Fruit fly (Drosophila melanogaster) whole organism, embryonic: ENCODE data around the gene HemK2.

Experiments used
- CG1024 ChIP-seq: fragments of 200-800 bp; sonication (Bioruptor generic); IDR thresholded peaks from 2 replicates; pipeline ENCODE4 v1.3.6; 2022; ENCODE audit warnings: missing biosample characterization, missing genetic modification characterization
- CG11456 ChIP-seq: fragments of 200-800 bp; sonication (Bioruptor generic); IDR thresholded peaks from 3 replicates; pipeline ENCODE4 v1.3.6; 2022; ENCODE audit warnings: missing biosample characterization, missing genetic modification characterization
- CG11560 ChIP-seq: fragments of 200-800 bp; sonication (Bioruptor generic); IDR thresholded peaks from 3 replicates; pipeline ENCODE4 v1.3.6; 2022; ENCODE audit warnings: missing biosample characterization, missing genetic modification characterization
- CG11695 ChIP-seq: fragments of 200-800 bp; sonication (Bioruptor generic); IDR thresholded peaks from 3 replicates; pipeline ENCODE4 v1.3.6; 2022; ENCODE audit warnings: missing biosample characterization, missing genetic modification characterization
- CG12071 ChIP-seq: fragments of 200-800 bp; sonication (Bioruptor generic); optimal IDR thresholded peaks from 3 replicates; lab custom pipeline; 2018; ENCODE audit warnings: missing biosample characterization, mild to moderate bottlenecking, missing genetic modification characterization
- CG13123 ChIP-seq: fragments of 200-800 bp; sonication (Bioruptor generic); optimal IDR thresholded peaks from 2 replicates; lab custom pipeline; 2016; ENCODE audit warnings: missing biosample characterization, missing genetic modification characterization
- CG14014 ChIP-seq: fragments of 200-800 bp; sonication (Bioruptor generic); IDR thresholded peaks from 2 replicates; pipeline ENCODE4 v1.3.6; 2022; ENCODE audit warnings: missing biosample characterization, missing genetic modification characterization
- CG14441 ChIP-seq: fragments of 200-800 bp; sonication (Bioruptor generic); IDR thresholded peaks from 2 replicates; pipeline ENCODE4 v1.3.6; 2022; ENCODE audit warnings: missing biosample characterization, missing genetic modification characterization
- CG14710 ChIP-seq: fragments of 200-800 bp; sonication (Bioruptor generic); optimal IDR thresholded peaks from 3 replicates; lab custom pipeline; 2019; ENCODE audit warnings: missing biosample characterization, mild to moderate bottlenecking, missing genetic modification characterization, moderate library complexity
- CG15601 ChIP-seq: fragments of 200-800 bp; sonication (Bioruptor generic); optimal IDR thresholded peaks from 3 replicates; lab custom pipeline; 2019; ENCODE audit warnings: missing biosample characterization, mild to moderate bottlenecking, missing genetic modification characterization, moderate library complexity
- CG17186 ChIP-seq: fragments of 200-800 bp; sonication (Bioruptor generic); optimal IDR thresholded peaks from 3 replicates; lab custom pipeline; 2017; ENCODE audit warnings: missing biosample characterization, missing genetic modification reagents, missing genetic modification characterization
- CG17359 ChIP-seq: fragments of 200-800 bp; sonication (Bioruptor generic); optimal IDR thresholded peaks from 3 replicates; lab custom pipeline; 2018; ENCODE audit warnings: missing biosample characterization, mild to moderate bottlenecking, missing genetic modification characterization, moderate library complexity
- CG1792 ChIP-seq: fragments of 200-800 bp; sonication (Bioruptor generic); optimal IDR thresholded peaks from 2 replicates; lab custom pipeline; 2016; ENCODE audit warnings: missing biosample characterization, missing genetic modification characterization
- CG18599 ChIP-seq: fragments of 200-800 bp; sonication (Bioruptor generic); optimal IDR thresholded peaks from 3 replicates; lab custom pipeline; 2017; ENCODE audit warnings: missing biosample characterization, missing genetic modification characterization, mild to moderate bottlenecking, moderate library complexity, missing genetic modification reagents
- CG2116 ChIP-seq: fragments of 200-800 bp; sonication (Bioruptor generic); optimal IDR thresholded peaks from 3 replicates; lab custom pipeline; 2018; ENCODE audit warnings: missing biosample characterization, mild to moderate bottlenecking, missing genetic modification characterization
- CG31224 ChIP-seq: fragments of 200-800 bp; sonication (Bioruptor generic); IDR thresholded peaks from 2 replicates; pipeline ENCODE4 v1.3.6; 2022; ENCODE audit warnings: missing biosample characterization, missing genetic modification characterization
- CG3407 ChIP-seq: fragments of 200-800 bp; sonication (Bioruptor generic); optimal IDR thresholded peaks from 2 replicates; lab custom pipeline; 2018; ENCODE audit warnings: missing biosample characterization, mild to moderate bottlenecking, missing genetic modification characterization
- CG6654 ChIP-seq: fragments of 200-800 bp; sonication (Bioruptor generic); optimal IDR thresholded peaks from 2 replicates; lab custom pipeline; 2017; ENCODE audit warnings: missing biosample characterization, mild to moderate bottlenecking, missing genetic modification characterization
- CG7357 ChIP-seq: fragments of 200-800 bp; sonication (Bioruptor generic); IDR thresholded peaks from 3 replicates; pipeline ENCODE4 v1.3.6; 2022; ENCODE audit warnings: missing biosample characterization, missing genetic modification characterization
- Dad ChIP-seq: fragments of 200-800 bp; sonication (Bioruptor generic); optimal IDR thresholded peaks from 3 replicates; lab custom pipeline; 2016; ENCODE audit warnings: missing biosample characterization, missing genetic modification characterization
- Dll ChIP-seq: fragments of 200-800 bp; sonication (Bioruptor generic); IDR thresholded peaks from 4 replicates; pipeline ENCODE4 v1.3.6; 2022; ENCODE audit warnings: missing biosample characterization, missing genetic modification characterization; ENCODE audit not compliant: partially characterized antibody
- H2.0 ChIP-seq: fragments of 200-800 bp; sonication (Bioruptor generic); IDR thresholded peaks from 2 replicates; pipeline ENCODE4 v1.3.6; 2022; ENCODE audit warnings: missing biosample characterization, missing genetic modification characterization
- Nf-YA ChIP-seq: fragments of 200-800 bp; sonication (Bioruptor generic); IDR thresholded peaks from 2 replicates; pipeline ENCODE4 v1.3.6; 2022; ENCODE audit warnings: missing biosample characterization, missing genetic modification characterization
- Pdp1 ChIP-seq, 2 experiments: fragments of 200-800 bp; sonication (Bioruptor generic); optimal IDR thresholded peaks; 3 replicates each; lab custom pipeline; 2016; ENCODE audit warnings: missing biosample characterization in 2 of 2, missing genetic modification characterization in 2 of 2, mild to moderate bottlenecking in 1 of 2, moderate library complexity in 1 of 2
- Xrp1 ChIP-seq: fragments of 200-800 bp; sonication (Bioruptor generic); IDR thresholded peaks from 2 replicates; pipeline ENCODE4 v1.3.6; 2022; ENCODE audit warnings: missing biosample characterization, missing genetic modification characterization
- ac ChIP-seq: fragments of 200-800 bp; sonication (Bioruptor generic); optimal IDR thresholded peaks from 3 replicates; lab custom pipeline; 2017; ENCODE audit warnings: missing biosample characterization, mild to moderate bottlenecking, missing genetic modification characterization
- chn ChIP-seq: fragments of 200-800 bp; sonication (Bioruptor generic); optimal IDR thresholded peaks from 2 replicates; lab custom pipeline; 2016; ENCODE audit warnings: missing biosample characterization, missing genetic modification characterization
- dimm ChIP-seq: fragments of 200-800 bp; sonication (Bioruptor generic); IDR thresholded peaks from 2 replicates; pipeline ENCODE4 v1.3.6; 2022; ENCODE audit warnings: missing biosample characterization, missing genetic modification characterization
- en ChIP-seq: fragments of 200-800 bp; sonication (Bioruptor generic); optimal IDR thresholded peaks from 2 replicates; lab custom pipeline; 2016; ENCODE audit warnings: missing biosample characterization, missing genetic modification characterization
- eve ChIP-seq, 2 experiments: fragments of >200 bp; optimal IDR thresholded peaks; 2 replicates each; lab custom pipeline; 2017; ENCODE audit warnings: missing biosample characterization in 2 of 2, missing genetic modification characterization in 2 of 2
- fd3F ChIP-seq: fragments of 200-800 bp; sonication (Bioruptor generic); optimal IDR thresholded peaks from 2 replicates; lab custom pipeline; 2018; ENCODE audit warnings: missing biosample characterization, mild to moderate bottlenecking, missing genetic modification characterization, moderate library complexity
- gem ChIP-seq: fragments of 200-800 bp; sonication (Bioruptor generic); optimal IDR thresholded peaks from 2 replicates; lab custom pipeline; 2019; ENCODE audit warnings: missing biosample characterization, mild to moderate bottlenecking, missing genetic modification characterization, moderate library complexity
- gfzf ChIP-seq: fragments of 200-800 bp; sonication (Bioruptor generic); optimal IDR thresholded peaks from 2 replicates; lab custom pipeline; 2016; ENCODE audit warnings: missing biosample characterization, mild to moderate bottlenecking, missing genetic modification characterization, moderate library complexity
- grau ChIP-seq: fragments of 200-800 bp; optimal IDR thresholded peaks from 3 replicates; lab custom pipeline; 2019; ENCODE audit warnings: missing biosample characterization, mild to moderate bottlenecking, missing genetic modification characterization, moderate library complexity
- hbn ChIP-seq: fragments of 200-800 bp; sonication (Bioruptor generic); IDR thresholded peaks from 2 replicates; pipeline ENCODE4 v1.3.6; 2022; ENCODE audit warnings: missing biosample characterization, missing genetic modification characterization; ENCODE audit not compliant: partially characterized antibody
- kay ChIP-seq: fragments of 200-800 bp; sonication (Bioruptor generic); optimal IDR thresholded peaks from 2 replicates; lab custom pipeline; 2016; ENCODE audit warnings: missing biosample characterization, missing genetic modification characterization
- lov ChIP-seq, 2 experiments: fragments of 200-800 bp in 1 of 2; fragments of >200 bp in 1 of 2; sonication (Bioruptor generic) in 1 of 2; IDR thresholded peaks in 1 of 2; optimal IDR thresholded peaks in 1 of 2; 2 replicates in 1 of 2; 3 replicates in 1 of 2; pipeline versions ENCODE4 v1.3.6 to Lab custom; 2017 to 2022; ENCODE audit warnings: missing biosample characterization in 1 of 2, missing genetic modification characterization in 1 of 2
- pan ChIP-seq, 4 experiments: fragments of >200 bp in 3 of 4; fragments of 200-800 bp in 1 of 4; sonication (Bioruptor generic) in 1 of 4; optimal IDR thresholded peaks in 3 of 4; IDR thresholded peaks in 1 of 4; 2 replicates each; pipeline versions ENCODE4 v1.3.6 to Lab custom; 2017 to 2022; ENCODE audit warnings: missing biosample characterization in 2 of 4, missing genetic modification characterization in 2 of 4, mixed read lengths in 1 of 4
- pb ChIP-seq: fragments of 200-800 bp; sonication (Bioruptor generic); optimal IDR thresholded peaks from 3 replicates; lab custom pipeline; 2016; ENCODE audit warnings: missing biosample characterization, missing genetic modification characterization
- phol ChIP-seq: fragments of 200-800 bp; sonication (Bioruptor generic); optimal IDR thresholded peaks from 3 replicates; lab custom pipeline; 2018; ENCODE audit warnings: missing biosample characterization, mild to moderate bottlenecking, missing genetic modification characterization, moderate library complexity
- prd ChIP-seq, 3 experiments: fragments of >200 bp in 2 of 3; fragments of 200-800 bp in 1 of 3; sonication (Bioruptor generic) in 1 of 3; optimal IDR thresholded peaks in 2 of 3; IDR thresholded peaks in 1 of 3; 2 replicates in 2 of 3; 3 replicates in 1 of 3; pipeline versions ENCODE4 v1.3.6 to Lab custom; 2017 to 2022; ENCODE audit warnings: missing biosample characterization in 1 of 3, missing genetic modification characterization in 1 of 3
- pzg ChIP-seq: fragments of 200-800 bp; sonication (Bioruptor generic); optimal IDR thresholded peaks from 3 replicates; lab custom pipeline; 2018; ENCODE audit warnings: missing biosample characterization, mild to moderate bottlenecking, missing genetic modification characterization, moderate library complexity
- seq ChIP-seq: fragments of 200-800 bp; sonication (Bioruptor generic); IDR thresholded peaks from 2 replicates; pipeline ENCODE4 v1.3.6; 2022; ENCODE audit warnings: missing biosample characterization, missing genetic modification characterization
- shn ChIP-seq: fragments of 200-800 bp; sonication (Bioruptor generic); optimal IDR thresholded peaks from 3 replicates; lab custom pipeline; 2016; ENCODE audit warnings: missing biosample characterization, missing genetic modification characterization
- slp2 ChIP-seq: fragments of 200-800 bp; sonication (Bioruptor generic); optimal IDR thresholded peaks from 2 replicates; lab custom pipeline; 2016; ENCODE audit warnings: missing biosample characterization, missing genetic modification characterization
- stc ChIP-seq: fragments of 200-800 bp; sonication (Bioruptor generic); IDR thresholded peaks from 2 replicates; pipeline ENCODE4 v1.3.6; 2022; ENCODE audit warnings: missing biosample characterization, missing genetic modification characterization
- tap ChIP-seq: fragments of 200-800 bp; optimal IDR thresholded peaks from 3 replicates; lab custom pipeline; 2019; ENCODE audit warnings: missing biosample characterization, mild to moderate bottlenecking, missing genetic modification characterization, moderate library complexity

The HemK2 gene

dm6 chr2L:2754437-2755322 is 4.8 kb downstream of the HemK2 start (continued):
- peak; percentile 80 for TF ChIP-seq en
- TF ChIP-seq chn (GFP tag; lab: Kevin White, UChicago), result peak; percentile 49
- peak; percentile 91 for TF ChIP-seq CG15601 (tag; lab: Kevin White, UChicago)
- TF ChIP-seq stc (GFP tag; lab: Robert Waterston, UW), result no peak
- TF ChIP-seq gfzf (GFP tag; lab: Kevin White, UChicago), result no peak
- no peak for TF ChIP-seq H2.0 (GFP tag; lab: Robert Waterston, UW)
- no peak for TF ChIP-seq dimm
- no peak for TF ChIP-seq prd (optimal IDR thresholded peaks at IDR 0.05; lab: Kevin White, UChicago)
- TF ChIP-seq prd (GFP tag; IDR thresholded peaks at IDR 0.05; lab: Robert Waterston, UW), result no peak
- TF ChIP-seq shn (GFP tag; lab: Kevin White, UChicago), result peak; percentile 72
- TF ChIP-seq tap (tag; lab: Kevin White, UChicago), result peak; percentile 87
- TF ChIP-seq seq (GFP tag; lab: Robert Waterston, UW), result no peak
- TF ChIP-seq Dad, result peak; percentile 73
- peak; percentile 68 for TF ChIP-seq CG13123 (GFP tag; lab: Kevin White, UChicago)
- no peak for TF ChIP-seq eve (GFP tag; optimal IDR thresholded peaks at IDR 0.05; lab: Kevin White, UChicago)
- TF ChIP-seq Pdp1 (GFP tag; optimal IDR thresholded peaks at IDR 0.05; lab: Kevin White, UChicago), result peak; percentile 52 to 70
- TF ChIP-seq CG11695 (GFP tag; lab: Robert Waterston, UW), result no peak
- TF ChIP-seq phol (tag; lab: Kevin White, UChicago), result peak; percentile 86
- TF ChIP-seq CG12071 (GFP tag; lab: Kevin White, UChicago), result peak; percentile 85
- TF ChIP-seq CG11456 (GFP tag; lab: Robert Waterston, UW), result no peak
- peak; percentile 86 for TF ChIP-seq grau (tag; lab: Kevin White, UChicago)
- peak; percentile 84 for TF ChIP-seq CG3407 (GFP tag; lab: Kevin White, UChicago)
- peak; percentile 76 for TF ChIP-seq CG14710
- no peak for TF ChIP-seq lov (optimal IDR thresholded peaks at IDR 0.05; lab: Kevin White, UChicago)
- no peak for TF ChIP-seq lov (GFP tag; IDR thresholded peaks at IDR 0.05; lab: Robert Waterston, UW)
- peak; percentile 34; the same call in 1 of the 3 replicates for TF ChIP-seq CG7357 (GFP tag; lab: Robert Waterston, UW)
- TF ChIP-seq CG1792, result peak; percentile 59
- no peak for TF ChIP-seq pzg (GFP tag; lab: Kevin White, UChicago)
- peak; percentile 69 for TF ChIP-seq fd3F (GFP tag; lab: Kevin White, UChicago)
- no peak for TF ChIP-seq CG14014 (GFP tag; lab: Robert Waterston, UW)
- TF ChIP-seq CG17186 (GFP tag; lab: Kevin White, UChicago), result peak; percentile 36
- TF ChIP-seq kay (GFP tag; lab: Kevin White, UChicago), result peak; percentile 60
- peak; percentile 70 for TF ChIP-seq slp2
- TF ChIP-seq CG6654 (GFP tag; lab: Kevin White, UChicago), result peak; percentile 53
- no peak for TF ChIP-seq ac
- TF ChIP-seq pan (optimal IDR thresholded peaks at IDR 0.05; lab: Kevin White, UChicago), result no peak
- no peak for TF ChIP-seq pan (GFP tag; optimal IDR thresholded peaks at IDR 0.05 in 1 of 2, IDR thresholded peaks at IDR 0.05 in 1 of 2)
- no peak for TF ChIP-seq Dll
- no peak for TF ChIP-seq Xrp1 (GFP tag; lab: Robert Waterston, UW)
- TF ChIP-seq CG18599 (GFP tag; lab: Kevin White, UChicago), result peak; percentile 92
- no peak for TF ChIP-seq hbn (GFP tag; lab: Robert Waterston, UW)
- TF ChIP-seq CG14441, result no peak
- peak; percentile 88 for TF ChIP-seq CG17359 (tag; lab: Kevin White, UChicago)
- peak; percentile 25 for TF ChIP-seq CG2116 (GFP tag; lab: Kevin White, UChicago)
- no peak for TF ChIP-seq CG1024
- TF ChIP-seq CG11560 (tag; lab: Robert Waterston, UW), result no peak
- peak; percentile 70 for TF ChIP-seq pb (GFP tag; lab: Kevin White, UChicago)
- no peak for TF ChIP-seq Nf-YA (GFP tag; lab: Robert Waterston, UW)
- peak; percentile 88 for TF ChIP-seq gem
- TF ChIP-seq CG31224, result no peak
